Worm (Caenorhabditis elegans): ENCODE measurements around the gene gpx-3.
A peak's percentile ranks its signal among the peaks of the same experiment; 100 is the strongest.

Gene gpx-3

DNA sequence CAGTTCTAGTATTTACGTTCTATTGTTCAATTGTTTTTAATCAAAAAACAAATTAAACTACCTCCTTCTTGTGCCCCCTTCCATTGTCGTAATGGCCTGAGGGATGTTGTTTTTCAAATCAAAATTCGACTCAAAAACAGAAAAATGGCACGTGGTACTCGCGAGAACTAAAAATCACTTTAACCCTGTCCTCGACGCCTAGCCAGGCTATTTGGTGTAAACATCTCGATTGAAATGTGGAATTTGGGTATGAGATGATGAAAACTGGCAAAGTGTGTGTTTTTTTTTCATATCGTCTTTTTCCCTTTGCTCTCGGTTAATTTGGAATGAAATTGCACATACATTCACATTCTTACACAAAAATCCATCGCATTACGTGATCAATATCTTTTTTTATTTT is 41.1 kb upstream of the gpx-3 start:
- TF ChIP-seq blmp-1 (tag; optimal IDR thresholded peaks at IDR 0.05; ENCODE audit: insufficient read depth), result no peak
- no peak for TF ChIP-seq nhr-25 (tag; optimal IDR thresholded peaks at IDR 0.05)
- TF ChIP-seq F13H6.1 (tag; optimal IDR thresholded peaks at IDR 0.05), result no peak
- no peak for TF ChIP-seq C34F6.9 (tag; optimal IDR thresholded peaks at IDR 0.05)
- TF ChIP-seq nhr-129 (tag; optimal IDR thresholded peaks at IDR 0.05), result peak; percentile 62
- no peak for TF ChIP-seq R02D3.7 (tag; optimal IDR thresholded peaks at IDR 0.05)
- no peak for TF ChIP-seq ZK546.5 (tag; optimal IDR thresholded peaks at IDR 0.05)
- TF ChIP-seq elt-3 (tag; optimal IDR thresholded peaks at IDR 0.05), result no peak
- TF ChIP-seq mab-5 (tag; optimal IDR thresholded peaks at IDR 0.05), result no peak

DNA sequence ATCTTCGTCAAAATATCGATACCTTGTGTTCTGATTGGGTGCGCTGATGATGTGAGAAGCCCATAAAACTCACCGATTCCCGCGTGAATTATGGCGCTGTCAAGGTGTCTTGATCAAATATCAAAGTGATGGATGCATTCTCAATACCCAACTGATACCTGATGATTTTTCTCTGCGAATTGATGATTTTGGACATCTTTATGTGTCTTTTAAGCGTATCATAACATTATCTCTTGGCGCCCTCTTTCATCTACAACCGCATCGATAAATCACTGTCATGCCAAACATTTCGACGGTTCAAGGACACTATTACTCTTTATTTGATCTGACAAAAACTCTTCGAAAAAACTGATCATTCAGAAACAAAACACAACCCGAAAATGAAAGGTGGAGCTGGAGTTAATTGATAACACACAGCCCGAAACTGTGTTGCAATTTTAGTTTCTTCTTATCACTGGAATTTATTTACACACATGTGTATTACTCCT is 40.4 kb upstream of the gpx-3 start:
- TF ChIP-seq F13H6.1 (tag; optimal IDR thresholded peaks at IDR 0.05) (peak; percentile 13), nhr-12 (tag; optimal IDR thresholded peaks at IDR 0.05) (no peak), lin-13 (GFP tag; optimal IDR thresholded peaks at IDR 0.05) (no peak), dmd-4 (tag; optimal IDR thresholded peaks at IDR 0.05) (no peak), lin-39 (tag; optimal IDR thresholded peaks at IDR 0.05) (no peak), nhr-237 (tag; optimal IDR thresholded peaks at IDR 0.05) (no peak), ztf-1 (GFP tag; conservative IDR thresholded peaks at IDR 0.05) (no peak), ceh-16 (tag; optimal IDR thresholded peaks at IDR 0.05) (peak; percentile 83), ceh-82 (tag; optimal IDR thresholded peaks at IDR 0.05) (no peak), zag-1 (tag; optimal IDR thresholded peaks at IDR 0.05) (no peak), elt-3 (tag; optimal IDR thresholded peaks at IDR 0.05) (no peak), fos-1 (tag; optimal IDR thresholded peaks at IDR 0.05) (peak; percentile 68), nhr-10 (tag; optimal IDR thresholded peaks at IDR 0.05) (no peak), nhr-77 (tag; optimal IDR thresholded peaks at IDR 0.05) (no peak), unc-39 (tag; optimal IDR thresholded peaks at IDR 0.05) (no peak), nhr-6 (tag; optimal IDR thresholded peaks at IDR 0.05) (no peak), mab-5 (tag; optimal IDR thresholded peaks at IDR 0.05) (peak; percentile 85), sem-4 (tag; optimal IDR thresholded peaks at IDR 0.05) (no peak), unc-62 (GFP tag; optimal IDR thresholded peaks at IDR 0.05) (peak; percentile 62), peb-1 (tag; optimal IDR thresholded peaks at IDR 0.05) (no peak), elt-1 (tag; optimal IDR thresholded peaks at IDR 0.05) (no peak), blmp-1 (tag; optimal IDR thresholded peaks at IDR 0.05; ENCODE audit: insufficient read depth) (peak; percentile 80), egl-27 (tag; optimal IDR thresholded peaks at IDR 0.05) (peak; percentile 77), lsy-2 (tag; optimal IDR thresholded peaks at IDR 0.05) (peak in 1 of 2 experiments; percentile 24), ztf-11 (tag; optimal IDR thresholded peaks at IDR 0.05) (no peak), nhr-25 (tag; optimal IDR thresholded peaks at IDR 0.05) (peak; percentile 83), ZK546.5 (tag; optimal IDR thresholded peaks at IDR 0.05) (no peak), snpc-4 (tag; optimal IDR thresholded peaks at IDR 0.05) (no peak), ztf-4 (tag; optimal IDR thresholded peaks at IDR 0.05) (no peak), nhr-21 (tag; optimal IDR thresholded peaks at IDR 0.05) (peak; percentile 89), skn-1 (tag; optimal IDR thresholded peaks at IDR 0.05) (no peak), nhr-129 (tag; optimal IDR thresholded peaks at IDR 0.05) (peak; percentile 15), mdl-1 (tag; optimal IDR thresholded peaks at IDR 0.05) (no peak), C34F6.9 (tag; optimal IDR thresholded peaks at IDR 0.05) (no peak), crh-2 (tag; optimal IDR thresholded peaks at IDR 0.05) (peak; percentile 18), gmeb-1 (tag; optimal IDR thresholded peaks at IDR 0.05) (no peak), nhr-23 (tag; optimal IDR thresholded peaks at IDR 0.05) (no peak), sma-9 (GFP tag; optimal IDR thresholded peaks at IDR 0.05) (peak; percentile 60), sma-9 (tag; optimal IDR thresholded peaks at IDR 0.05) (no peak), sma-3 (GFP tag; optimal IDR thresholded peaks at IDR 0.05) (peak; percentile 83), ama-1 (optimal IDR thresholded peaks at IDR 0.05) (no peak), R02D3.7 (tag; optimal IDR thresholded peaks at IDR 0.05) (no peak)
